Worm (Caenorhabditis elegans) whole organism, L3 larva: ENCODE data around the gene Y50D4B.1.

Experiments
- ama-1 ChIP-seq: fragments of 150-350 bp; optimal IDR thresholded peaks from 2 replicates; lab custom pipeline; 2018
- ceh-9 ChIP-seq: sonication (generic microtip); optimal IDR thresholded peaks from 2 replicates; lab custom pipeline; 2018; ENCODE audit warnings: missing biosample characterization, missing genetic modification characterization
- elt-3 ChIP-seq, 3 experiments: fragments of 150-350 bp in 1 of 3; sonication (generic microtip) in 2 of 3; optimal IDR thresholded peaks; 2 replicates in 2 of 3; 4 replicates in 1 of 3; lab custom pipeline; 2014 to 2017; ENCODE audit warnings: missing biosample characterization in 3 of 3, missing genetic modification characterization in 3 of 3
- nhr-12 ChIP-seq: fragments of 150-350 bp; optimal IDR thresholded peaks from 2 replicates; lab custom pipeline; 2014; ENCODE audit warnings: missing biosample characterization, missing genetic modification characterization
- nhr-28 ChIP-seq: fragments of 150-350 bp; optimal IDR thresholded peaks from 2 replicates; lab custom pipeline; 2014; ENCODE audit warnings: missing biosample characterization, missing genetic modification characterization
- nhr-77 ChIP-seq: fragments of 150-350 bp; optimal IDR thresholded peaks from 2 replicates; lab custom pipeline; 2014; ENCODE audit warnings: missing biosample characterization, missing genetic modification characterization
- snpc-4 ChIP-seq: fragments of 150-350 bp; optimal IDR thresholded peaks from 2 replicates; lab custom pipeline; 2014; ENCODE audit warnings: missing biosample characterization, missing genetic modification characterization
- tbx-2 ChIP-seq: sonication (generic microtip); optimal IDR thresholded peaks from 2 replicates; lab custom pipeline; 2016; ENCODE audit warnings: mild to moderate bottlenecking, missing genetic modification characterization, missing compliant biosample characterization
- ztf-11 ChIP-seq: fragments of 150-350 bp; optimal IDR thresholded peaks from 2 replicates; lab custom pipeline; 2014; ENCODE audit warnings: missing biosample characterization, missing genetic modification characterization

DNA sequence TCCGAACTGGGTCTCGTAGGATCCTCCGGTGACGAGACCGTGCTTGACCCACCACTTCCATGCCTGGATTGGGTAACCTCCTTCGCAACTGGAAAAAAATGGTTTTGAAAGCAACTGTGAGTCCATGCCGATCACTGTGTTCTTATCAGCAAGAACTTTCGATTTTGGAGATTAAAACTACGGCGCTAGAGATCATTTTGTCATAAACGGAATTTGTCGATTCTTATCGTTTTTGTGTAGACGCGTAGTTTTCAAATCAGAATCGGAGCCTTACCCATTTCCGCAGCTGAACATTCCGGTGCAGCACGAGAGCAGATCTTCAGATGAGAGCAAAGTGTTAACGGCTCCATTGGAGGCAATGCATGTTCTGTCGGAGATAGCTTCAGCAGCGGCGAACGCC is 20.5 kb downstream of the Y50D4B.1 start:
- TF ChIP-seq ceh-9 (tag; lab: Kevin White, UChicago): no peak
- TF ChIP-seq tbx-2 (tag; lab: Kevin White, UChicago): no peak
- TF ChIP-seq ama-1 (lab: Kevin White, UChicago): no peak
- no peak for TF ChIP-seq elt-3 (tag; optimal IDR thresholded peaks at IDR 0.05; lab: Kevin White, UChicago)
- no peak for TF ChIP-seq nhr-28 (tag; lab: Kevin White, UChicago)
- TF ChIP-seq ztf-11 (tag; lab: Kevin White, UChicago): no peak
- TF ChIP-seq nhr-12 (tag; lab: Kevin White, UChicago): no peak
- TF ChIP-seq snpc-4: no peak
- TF ChIP-seq nhr-77 (tag; lab: Kevin White, UChicago): no peak
